Fruit fly (Drosophila melanogaster): ENCODE data around the gene glo.

Gene glo

DNA sequence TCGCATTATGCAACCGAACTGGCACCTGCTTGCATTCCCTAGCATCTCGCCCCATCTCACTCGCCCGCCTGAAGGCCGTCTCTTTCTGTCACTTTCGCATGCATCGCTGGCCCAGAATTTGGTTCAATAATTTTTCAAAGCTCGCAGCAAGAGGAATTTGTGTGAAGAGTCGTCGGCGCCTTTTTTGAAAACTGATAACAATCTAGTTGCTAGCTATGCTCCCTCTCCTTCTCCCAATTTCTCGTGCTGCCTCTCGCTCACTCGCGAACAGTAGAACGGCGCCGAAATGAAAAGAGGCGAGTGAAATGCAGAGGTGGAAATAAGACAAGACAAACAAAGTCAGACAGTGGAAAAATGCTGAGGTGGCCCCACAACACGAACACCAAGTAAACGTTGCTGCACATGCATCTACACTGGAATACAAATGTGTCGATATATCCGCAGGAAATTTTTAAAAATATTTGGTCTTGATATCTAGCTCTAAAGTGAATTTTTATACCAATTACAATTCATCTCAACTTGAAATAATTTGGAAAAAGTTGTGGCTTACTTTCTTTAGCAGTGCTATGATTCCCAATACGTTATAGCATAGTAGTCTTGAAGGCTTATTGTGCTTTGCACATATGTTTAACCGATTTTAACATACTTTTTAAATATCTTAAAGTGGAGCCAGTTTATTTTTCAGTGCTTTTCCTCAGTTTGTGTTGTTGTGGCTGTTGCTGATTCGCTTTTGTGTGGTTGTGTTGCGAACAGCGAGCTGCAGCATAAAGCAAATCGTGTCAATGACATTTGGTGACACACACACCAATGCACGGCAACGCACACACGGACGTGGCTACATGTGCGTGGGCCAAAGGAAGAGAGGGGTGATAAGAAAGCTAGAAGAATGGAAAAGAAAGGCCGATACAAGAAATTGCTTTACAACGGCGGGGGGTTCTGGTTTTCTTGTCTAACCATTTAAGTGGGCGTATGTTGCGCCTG, 32.0 kb upstream of the glo start (continued):
- no peak for TF ChIP-seq CG7928 (GFP tag; optimal IDR thresholded peaks at IDR 0.05)
- TF ChIP-seq Oli (tag; optimal IDR thresholded peaks at IDR 0.05), result peak; percentile 91
- no peak for TF ChIP-seq Dbx (GFP tag; IDR thresholded peaks at IDR 0.05)
- peak; percentile 76 for TF ChIP-seq sd (tag; optimal IDR thresholded peaks at IDR 0.05)
- peak; percentile 52 for TF ChIP-seq CG17568 (GFP tag; optimal IDR thresholded peaks at IDR 0.05)
- peak; percentile 48; the same call in 1 of the 3 replicates for TF ChIP-seq dysf (GFP tag; IDR thresholded peaks at IDR 0.05)
- TF ChIP-seq bab2 (GFP tag; optimal IDR thresholded peaks at IDR 0.05), result peak; percentile 74
- TF ChIP-seq prd (optimal IDR thresholded peaks at IDR 0.05), result no peak
- TF ChIP-seq prd (GFP tag; IDR thresholded peaks at IDR 0.05), result peak; percentile 80; the same call in 2 of the 3 replicates
- no peak for TF ChIP-seq CG17912 (GFP tag; optimal IDR thresholded peaks at IDR 0.05)
- TF ChIP-seq Med (GFP tag), result peak; percentile 87
- TF ChIP-seq sima (GFP tag; optimal IDR thresholded peaks at IDR 0.05), result peak; percentile 9
- TF ChIP-seq gro (GFP tag; optimal IDR thresholded peaks at IDR 0.05), result no peak
- peak; percentile 52 for TF ChIP-seq kah (GFP tag; optimal IDR thresholded peaks at IDR 0.05)
- TF ChIP-seq ato (GFP tag; IDR thresholded peaks at IDR 0.05; ENCODE audit: partially characterized antibody), result no peak
- TF ChIP-seq CG3065 (GFP tag; optimal IDR thresholded peaks at IDR 0.05), result peak; percentile 3
- peak; percentile 56 for TF ChIP-seq crc (GFP tag; optimal IDR thresholded peaks at IDR 0.05)
- TF ChIP-seq nerfin-2 (GFP tag; IDR thresholded peaks at IDR 0.05; ENCODE audit: partially characterized antibody), result no peak
- no peak for TF ChIP-seq Fer1 (GFP tag; optimal IDR thresholded peaks at IDR 0.05)
- peak; percentile 41 for TF ChIP-seq Myb (GFP tag; optimal IDR thresholded peaks at IDR 0.05)
- TF ChIP-seq CG15073 (GFP tag; optimal IDR thresholded peaks at IDR 0.05), result peak; percentile 40
- TF ChIP-seq CG4360 (GFP tag; IDR thresholded peaks at IDR 0.05), result peak; percentile 47; the same call in 1 of the 2 replicates
- TF ChIP-seq Dp (GFP tag; optimal IDR thresholded peaks at IDR 0.05), result no peak
- no peak for TF ChIP-seq CG3281 (GFP tag; optimal IDR thresholded peaks at IDR 0.05)
- TF ChIP-seq CG10979 (tag; optimal IDR thresholded peaks at IDR 0.05), result peak; percentile 95
- no peak for TF ChIP-seq Adf1 (GFP tag; IDR thresholded peaks at IDR 0.05)
- peak; percentile 51; the same call in 1 of the 2 replicates for TF ChIP-seq sens-2 (GFP tag; IDR thresholded peaks at IDR 0.05)
- no peak for TF ChIP-seq HLHmδ (GFP tag; optimal IDR thresholded peaks at IDR 0.05)
- TF ChIP-seq Blimp-1 (GFP tag; optimal IDR thresholded peaks at IDR 0.05), result peak; percentile 90
- peak; percentile 62 for TF ChIP-seq zf30C (GFP tag; optimal IDR thresholded peaks at IDR 0.05)
- peak; percentile 91 for TF ChIP-seq Ssrp (tag; optimal IDR thresholded peaks at IDR 0.05)
- TF ChIP-seq br (optimal IDR thresholded peaks at IDR 0.05), result no peak
- TF ChIP-seq Sox102F (GFP tag; optimal IDR thresholded peaks at IDR 0.05), result peak; percentile 89
- TF ChIP-seq D19B (GFP tag; optimal IDR thresholded peaks at IDR 0.05), result no peak
- TF ChIP-seq cad (GFP tag; optimal IDR thresholded peaks at IDR 0.05), result no peak
- peak; percentile 86 for TF ChIP-seq D19A (tag; optimal IDR thresholded peaks at IDR 0.05)
- TF ChIP-seq C15 (GFP tag; IDR thresholded peaks at IDR 0.05), result no peak
- peak; percentile 78 for TF ChIP-seq sqz (GFP tag; optimal IDR thresholded peaks at IDR 0.05)
- TF ChIP-seq CG34224 (GFP tag; IDR thresholded peaks at IDR 0.05; ENCODE audit: partially characterized antibody), result no peak
- no peak for TF ChIP-seq hbn (GFP tag; IDR thresholded peaks at IDR 0.05; ENCODE audit: partially characterized antibody)
- TF ChIP-seq dati (GFP tag; IDR thresholded peaks at IDR 0.05), result no peak
- peak; percentile 73 for TF ChIP-seq Hr3 (GFP tag; optimal IDR thresholded peaks at IDR 0.05)
- peak; percentile 88 for TF ChIP-seq Spps (tag; optimal IDR thresholded peaks at IDR 0.05)
- peak; percentile 38 for TF ChIP-seq CG31365 (tag; optimal IDR thresholded peaks at IDR 0.05)
- no peak for TF ChIP-seq CG6854 (GFP tag; optimal IDR thresholded peaks at IDR 0.05)
- peak; percentile 36 for TF ChIP-seq CG31388 (GFP tag; optimal IDR thresholded peaks at IDR 0.05)
- 0 out of 3 replicates have a peak, but pooled peaks have one; percentile 19 for TF ChIP-seq otp (GFP tag; IDR thresholded peaks at IDR 0.05)
- TF ChIP-seq lola (GFP tag; optimal IDR thresholded peaks at IDR 0.05), result peak in 1 of 3 experiments; percentile 95
